Fruit fly (Drosophila melanogaster): ENCODE measurements around the gene CG14020.

CG14020 gene

DNA sequence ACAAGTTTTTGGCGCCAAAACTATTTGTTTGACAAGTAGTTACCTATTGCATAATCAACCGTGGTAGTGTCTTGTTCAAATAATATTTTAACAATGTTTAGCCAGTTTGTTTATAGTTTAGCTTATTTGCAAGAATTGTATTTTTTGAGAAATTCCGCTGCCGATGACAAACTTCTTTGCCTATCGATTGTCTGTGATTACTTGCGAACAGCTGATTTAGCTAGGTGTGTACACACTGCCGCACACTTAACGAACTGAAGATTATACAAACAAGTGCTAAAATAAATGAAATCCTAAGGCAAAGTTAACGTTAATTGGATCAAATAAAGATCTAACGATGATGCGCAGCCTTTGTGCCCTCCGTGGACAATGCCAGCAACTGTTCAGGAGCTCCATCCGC is 9.2 kb downstream of the CG14020 start, which contains the start of gene Cox11:
Gene Cox11 (plus strand): TSS at position 220 of the 400 bp plus-strand sequence.
- TF ChIP-seq CG13204 (GFP tag; optimal IDR thresholded peaks at IDR 0.05) (no peak), EcR (GFP tag; optimal IDR thresholded peaks at IDR 0.05) (no peak), gl (tag; optimal IDR thresholded peaks at IDR 0.05) (no peak), CG9948 (tag; optimal IDR thresholded peaks at IDR 0.05) (no peak), Pif1B (GFP tag; optimal IDR thresholded peaks at IDR 0.05) (no peak), CG12605 (GFP tag; IDR thresholded peaks at IDR 0.05) (no peak), rn (GFP tag; IDR thresholded peaks at IDR 0.05) (no peak)

DNA sequence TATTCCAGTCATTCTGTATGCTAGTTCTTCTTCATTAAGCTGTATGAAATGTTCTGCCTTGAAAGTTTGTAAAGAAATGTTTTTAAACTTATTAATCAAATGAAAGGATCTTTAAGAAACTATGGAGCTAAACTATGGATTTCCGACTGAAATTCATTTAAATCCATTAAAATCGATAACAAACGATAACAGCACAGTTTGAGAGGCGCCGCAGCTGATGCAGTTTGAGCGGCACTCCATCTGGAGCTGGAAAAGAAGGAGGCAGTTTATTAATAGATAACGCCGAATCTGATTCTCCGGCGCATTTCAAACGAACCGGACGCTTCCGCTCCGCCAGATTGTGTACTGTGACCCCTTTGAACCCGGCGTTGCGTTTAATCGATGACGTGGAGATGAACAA is 10.3 kb downstream of the CG14020 start, which contains the start of gene CG31915:
Gene CG31915 (plus strand): TSS at position 263 of the 400 bp plus-strand sequence.
- 0 out of 2 replicates have a peak, but pooled peaks have one; percentile 22 for TF ChIP-seq CG32121 (GFP tag; IDR thresholded peaks at IDR 0.05)
- no peak for TF ChIP-seq fd96Ca (GFP tag; IDR thresholded peaks at IDR 0.05)

DNA sequence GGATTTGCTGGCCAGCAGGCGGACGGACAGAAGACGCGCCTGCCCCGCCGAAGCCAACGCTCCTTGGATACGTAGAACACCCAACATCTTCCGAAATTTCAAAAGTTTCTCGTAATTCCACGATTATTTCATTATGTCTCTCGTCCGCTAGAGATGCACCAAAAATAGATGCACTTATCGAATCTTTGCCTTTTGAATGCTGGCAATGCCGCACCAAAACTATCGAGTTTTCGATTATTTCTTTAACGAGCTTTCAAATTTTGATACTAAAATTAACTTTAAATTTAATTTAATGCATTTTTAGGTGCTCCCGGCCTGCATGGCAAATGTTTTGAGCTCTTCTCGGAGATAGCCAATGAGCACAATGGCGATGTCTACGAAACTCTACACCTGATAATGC is 14.5 kb downstream of the CG14020 start, which contains the start of gene Coq6:
Gene Coq6 (minus strand): TSS at position 163 of the 400 bp plus-strand sequence.
- no peak for TF ChIP-seq CG8159 (tag; optimal IDR thresholded peaks at IDR 0.05)
- TF ChIP-seq CG4496 (GFP tag; IDR thresholded peaks at IDR 0.05): 0 out of 3 replicates have a peak, but pooled peaks have one; percentile 35

DNA sequence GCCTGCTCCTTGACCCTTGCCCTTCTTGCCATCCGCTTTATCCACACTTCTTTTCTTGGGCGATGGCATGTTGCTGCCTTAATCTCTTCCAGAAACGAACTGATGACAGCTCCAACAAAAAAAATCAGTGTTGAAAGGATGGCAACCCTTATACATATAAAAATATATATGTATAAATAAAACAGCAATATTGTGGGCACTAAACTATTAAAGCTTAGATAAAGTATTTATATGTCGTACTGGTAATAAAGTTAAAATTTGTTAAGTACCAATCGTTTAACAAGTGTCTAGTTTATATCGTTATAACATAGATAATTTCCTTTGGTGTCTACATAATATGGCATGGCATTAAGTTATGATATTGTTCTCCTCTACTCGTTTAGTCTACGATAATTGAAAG is 19.1 kb downstream of the CG14020 start, which contains the start of gene tomb:
Gene tomb (minus strand): TSS at position 101 of the 400 bp plus-strand sequence.
- TF ChIP-seq CG13204 (GFP tag; optimal IDR thresholded peaks at IDR 0.05): no peak
- no peak for TF ChIP-seq Pif1A (GFP tag; optimal IDR thresholded peaks at IDR 0.05)
- no peak for TF ChIP-seq CG9948 (tag; optimal IDR thresholded peaks at IDR 0.05)
- no peak for TF ChIP-seq Snoo (tag; optimal IDR thresholded peaks at IDR 0.05)
- no peak for TF ChIP-seq CG10348 (GFP tag; IDR thresholded peaks at IDR 0.05)
- no peak for TF ChIP-seq rn (GFP tag; IDR thresholded peaks at IDR 0.05)
- no peak for TF ChIP-seq fd96Ca (GFP tag; IDR thresholded peaks at IDR 0.05)

DNA sequence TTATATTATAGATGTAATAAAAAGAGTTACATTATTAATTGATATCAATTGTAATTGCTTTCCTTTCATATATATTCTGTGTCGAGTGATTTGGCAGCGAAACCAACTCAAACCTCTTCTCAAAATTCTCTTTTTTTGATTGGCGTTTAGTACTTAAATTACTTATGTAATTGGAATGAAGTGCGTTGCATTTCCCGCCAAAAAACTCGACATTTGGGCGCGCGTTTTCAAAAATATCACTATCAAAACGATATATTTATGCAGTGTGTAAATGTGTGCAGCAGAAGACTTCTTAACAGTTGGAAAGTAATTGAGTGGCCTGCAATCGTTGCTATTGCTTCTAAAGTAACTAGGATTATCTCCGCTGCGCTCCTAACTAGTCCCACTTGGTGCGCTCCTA is 19.5 kb downstream of the CG14020 start:
- TF ChIP-seq CG32121 (GFP tag; IDR thresholded peaks at IDR 0.05) (no peak), Pif1B (GFP tag; optimal IDR thresholded peaks at IDR 0.05) (no peak), CG34367 (tag; optimal IDR thresholded peaks at IDR 0.05) (no peak), Snoo (tag; optimal IDR thresholded peaks at IDR 0.05) (no peak), D1 (tag; optimal IDR thresholded peaks at IDR 0.05) (no peak), CG4496 (GFP tag; IDR thresholded peaks at IDR 0.05) (no peak), CG15710 (tag; optimal IDR thresholded peaks at IDR 0.05) (no peak), CG8159 (tag; optimal IDR thresholded peaks at IDR 0.05) (no peak), CG13204 (GFP tag; optimal IDR thresholded peaks at IDR 0.05) (no peak), rn (GFP tag; IDR thresholded peaks at IDR 0.05) (no peak), CG12605 (GFP tag; IDR thresholded peaks at IDR 0.05) (no peak), CG9948 (tag; optimal IDR thresholded peaks at IDR 0.05) (no peak), CG10348 (GFP tag; IDR thresholded peaks at IDR 0.05) (no peak), fd96Ca (GFP tag; IDR thresholded peaks at IDR 0.05) (no peak), EcR (GFP tag; optimal IDR thresholded peaks at IDR 0.05) (no peak)

DNA sequence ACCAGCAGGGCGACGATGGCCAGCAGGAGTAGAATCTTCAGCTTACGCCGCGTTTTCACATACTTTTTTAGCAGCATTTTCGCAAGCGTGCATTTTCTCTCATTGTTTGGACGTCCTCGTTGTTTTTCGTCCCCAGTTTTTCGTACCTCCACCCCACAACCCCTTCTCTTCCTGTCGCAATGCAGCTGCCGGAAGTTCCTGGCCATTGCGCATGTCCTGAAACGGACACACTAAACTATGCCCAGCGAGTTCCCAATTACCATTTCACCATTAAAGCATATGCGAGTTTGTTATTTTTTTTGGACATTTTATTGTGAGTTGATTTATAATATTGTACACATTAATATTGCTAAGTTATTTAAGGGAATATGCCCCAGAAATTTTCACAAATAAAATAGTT is 21.5 kb downstream of the CG14020 start, which contains the start of gene CG14015:
Gene CG14015 (minus strand): TSS at position 163 of the 400 bp plus-strand sequence.
- TF ChIP-seq rn (GFP tag; IDR thresholded peaks at IDR 0.05) (no peak), CG4496 (GFP tag; IDR thresholded peaks at IDR 0.05) (no peak), D1 (tag; optimal IDR thresholded peaks at IDR 0.05) (no peak), CG9948 (tag; optimal IDR thresholded peaks at IDR 0.05) (no peak), CG13204 (GFP tag; optimal IDR thresholded peaks at IDR 0.05) (no peak), Pif1A (GFP tag; optimal IDR thresholded peaks at IDR 0.05) (no peak), CG17806 (tag; optimal IDR thresholded peaks at IDR 0.05) (no peak), EcR (GFP tag; optimal IDR thresholded peaks at IDR 0.05) (no peak), CG32121 (GFP tag; IDR thresholded peaks at IDR 0.05) (no peak), CG15710 (tag; optimal IDR thresholded peaks at IDR 0.05) (no peak), Snoo (tag; optimal IDR thresholded peaks at IDR 0.05) (no peak), gl (tag; optimal IDR thresholded peaks at IDR 0.05) (no peak), fd96Ca (GFP tag; IDR thresholded peaks at IDR 0.05) (no peak), CG12605 (GFP tag; IDR thresholded peaks at IDR 0.05) (no peak), CG8301 (tag; optimal IDR thresholded peaks at IDR 0.05) (no peak), Pif1B (GFP tag; optimal IDR thresholded peaks at IDR 0.05) (no peak), CG10348 (GFP tag; IDR thresholded peaks at IDR 0.05) (no peak), CG8159 (tag; optimal IDR thresholded peaks at IDR 0.05) (no peak)

DNA sequence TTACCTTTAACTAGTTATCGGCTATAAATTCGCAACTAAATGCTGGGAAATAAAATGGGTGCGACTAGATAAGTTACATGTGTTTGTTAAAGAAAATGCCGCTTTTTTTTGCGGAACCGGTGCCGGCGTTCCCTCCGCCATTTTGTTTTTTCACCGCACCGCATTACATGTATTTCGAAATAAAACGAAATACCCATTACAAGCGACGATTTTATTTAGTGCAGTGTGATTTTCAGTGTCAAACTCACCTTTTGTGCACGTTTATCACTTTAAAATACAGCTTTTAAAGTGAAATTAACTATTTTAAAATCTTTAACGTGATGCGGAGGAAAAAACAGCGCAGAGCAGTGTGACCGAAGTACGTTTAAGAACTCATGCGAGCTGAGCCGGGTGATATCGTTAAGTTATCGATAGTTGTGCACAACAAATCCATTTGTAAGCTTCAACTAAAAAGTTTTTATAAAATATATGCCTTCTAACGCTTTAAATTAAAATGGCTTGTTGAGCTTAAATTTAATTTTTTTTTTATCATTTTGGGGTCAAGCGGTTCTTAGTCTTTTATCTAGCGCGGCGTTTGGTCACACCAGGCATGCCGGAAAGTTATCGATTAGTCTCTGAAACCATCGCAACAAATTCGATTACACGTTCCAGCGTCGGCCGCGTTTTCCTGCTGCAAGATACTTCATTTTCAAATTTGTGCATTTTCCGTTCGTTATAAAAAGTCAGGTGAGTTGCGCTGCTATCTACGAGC is 24.6 kb downstream of the CG14020 start, which contains the start of the genes Hel25E and Lam:
Gene Hel25E (minus strand): TSS at position 380 of the 751 bp plus-strand sequence.
Gene Lam (plus strand): TSS at position 546 of the 751 bp plus-strand sequence.
- no peak for TF ChIP-seq Pif1B (GFP tag; optimal IDR thresholded peaks at IDR 0.05)
- no peak for TF ChIP-seq CG9948 (tag; optimal IDR thresholded peaks at IDR 0.05)
- no peak for TF ChIP-seq CG14655 (GFP tag; optimal IDR thresholded peaks at IDR 0.05)
- TF ChIP-seq D1 (tag; optimal IDR thresholded peaks at IDR 0.05): no peak
- no peak for TF ChIP-seq CG8159 (tag; optimal IDR thresholded peaks at IDR 0.05)
- no peak for TF ChIP-seq CG32121 (GFP tag; IDR thresholded peaks at IDR 0.05)
